Worm (Caenorhabditis elegans) whole organism, midembryonic: ENCODE measurements around the gene srx-34.

ENCODE experiments used
- T22C8.4 ChIP-seq: fragments of 200-800 bp; sonication (Bioruptor generic); IDR thresholded peaks from 2 replicates; pipeline ENCODE4 v1.3.6; 2022; ENCODE audit warnings: missing genetic modification characterization, missing compliant biosample characterization
- cog-1 ChIP-seq: sonication (generic microtip); optimal IDR thresholded peaks from 2 replicates; lab custom pipeline; 2016; ENCODE audit warnings: missing genetic modification characterization, missing compliant biosample characterization
- flt-1 ChIP-seq: fragments of 200-800 bp; sonication (Bioruptor generic); IDR thresholded peaks from 2 replicates; pipeline ENCODE4 v1.3.6; 2022; ENCODE audit warnings: missing genetic modification characterization, missing compliant biosample characterization
- klf-2 ChIP-seq: fragments of 200-800 bp; sonication (Bioruptor generic); conservative IDR thresholded peaks from 2 replicates; pipeline ENCODE4 v1.3.6; 2022; ENCODE audit warnings: missing genetic modification reagents, missing genetic modification characterization, missing compliant biosample characterization
- med-1 ChIP-seq: sonication (generic microtip); optimal IDR thresholded peaks from 2 replicates; lab custom pipeline; 2017; ENCODE audit warnings: missing genetic modification characterization, mild to moderate bottlenecking, missing compliant biosample characterization, antibody characterized with exemption, missing genetic modification reagents; ENCODE audit not compliant: insufficient read depth
- ref-1 ChIP-seq: fragments of 200-800 bp; sonication (Bioruptor generic); conservative IDR thresholded peaks from 2 replicates; pipeline ENCODE4 v1.3.6; 2022; ENCODE audit warnings: missing genetic modification reagents, missing genetic modification characterization, missing compliant biosample characterization
- tab-1 ChIP-seq: fragments of 200-800 bp; sonication (Bioruptor generic); IDR thresholded peaks from 2 replicates; pipeline ENCODE4 v1.3.6; 2022; ENCODE audit warnings: missing genetic modification characterization, missing compliant biosample characterization
- ztf-23 ChIP-seq: fragments of 200-800 bp; sonication (Bioruptor generic); IDR thresholded peaks from 2 replicates; pipeline ENCODE4 v1.3.6; 2022; ENCODE audit warnings: missing genetic modification reagents, missing genetic modification characterization, missing compliant biosample characterization
- ztf-29 ChIP-seq: fragments of 200-800 bp; sonication (Bioruptor generic); IDR thresholded peaks from 2 replicates; pipeline ENCODE4 v1.3.6; 2022; ENCODE audit warnings: missing genetic modification reagents, missing genetic modification characterization, missing compliant biosample characterization

The srx-34 gene

ce11 chrV:7129460-7129859, 9.4 kb upstream of the srx-34 start, which contains the start of gene T01C4.8:
T01C4.8 (minus strand) TSS chrV:7129560.
- no peak for TF ChIP-seq ztf-29 (GFP tag; lab: Robert Waterston, UW)

ce11 chrV:7123979-7124378, 3.9 kb upstream of the srx-34 start:
- TF ChIP-seq ztf-29 (GFP tag; lab: Robert Waterston, UW) (no peak), med-1 (GFP tag; lab: Kevin White, UChicago) (no peak), T22C8.4 (no peak), ref-1 (GFP tag; lab: Robert Waterston, UW) (no peak), klf-2 (GFP tag; lab: Robert Waterston, UW) (no peak), flt-1 (GFP tag; lab: Robert Waterston, UW) (no peak), cog-1 (tag; lab: Kevin White, UChicago) (no peak), ztf-23 (GFP tag; lab: Robert Waterston, UW) (no peak), tab-1 (GFP tag; lab: Robert Waterston, UW) (no peak)

ce11 chrV:7123188-7123708, 3.2 kb upstream of the srx-34 start, which contains the start of gene lmd-5:
lmd-5 (plus strand) TSS chrV:7123658.
- TF ChIP-seq ztf-23 (GFP tag; lab: Robert Waterston, UW): no peak
- no peak for TF ChIP-seq klf-2 (GFP tag; lab: Robert Waterston, UW)
- TF ChIP-seq tab-1 (GFP tag; lab: Robert Waterston, UW): no peak
- TF ChIP-seq ztf-29 (GFP tag; lab: Robert Waterston, UW): no peak
- TF ChIP-seq med-1 (GFP tag; lab: Kevin White, UChicago): no peak
- no peak for TF ChIP-seq T22C8.4
- TF ChIP-seq flt-1 (GFP tag; lab: Robert Waterston, UW): no peak
- no peak for TF ChIP-seq cog-1 (tag; lab: Kevin White, UChicago)

ce11 chrV:7118796-7119195, 1.3 kb downstream of the srx-34 start, which contains the start of gene srx-33:
srx-33 (minus strand) TSS chrV:7118896.
- no peak for TF ChIP-seq cog-1 (tag; lab: Kevin White, UChicago)
- no peak for TF ChIP-seq med-1 (GFP tag; lab: Kevin White, UChicago)
- no peak for TF ChIP-seq ztf-29 (GFP tag; lab: Robert Waterston, UW)
- no peak for TF ChIP-seq flt-1 (GFP tag; lab: Robert Waterston, UW)
- TF ChIP-seq tab-1 (GFP tag; lab: Robert Waterston, UW): no peak
- TF ChIP-seq klf-2 (GFP tag; lab: Robert Waterston, UW): no peak
- TF ChIP-seq ztf-23 (GFP tag; lab: Robert Waterston, UW): no peak
- no peak for TF ChIP-seq ref-1 (GFP tag; lab: Robert Waterston, UW)
- TF ChIP-seq T22C8.4: no peak

- no peak for TF ChIP-seq ztf-29 (GFP tag; lab: Robert Waterston, UW)
- TF ChIP-seq flt-1 (GFP tag; lab: Robert Waterston, UW): no peak
- TF ChIP-seq tab-1 (GFP tag; lab: Robert Waterston, UW): no peak
- TF ChIP-seq med-1 (GFP tag; lab: Kevin White, UChicago): no peak
- no peak for TF ChIP-seq cog-1 (tag; lab: Kevin White, UChicago)
- no peak for TF ChIP-seq T22C8.4
- no peak for TF ChIP-seq klf-2 (GFP tag; lab: Robert Waterston, UW)
- no peak for TF ChIP-seq ztf-23 (GFP tag; lab: Robert Waterston, UW)
- no peak for TF ChIP-seq ref-1 (GFP tag; lab: Robert Waterston, UW)
Measured at ce11 chrV:7112223-7112622, 7.8 kb downstream of the srx-34 start.

- TF ChIP-seq klf-2 (GFP tag; lab: Robert Waterston, UW) (no peak), ref-1 (GFP tag; lab: Robert Waterston, UW) (no peak)
Measured at ce11 chrV:7111276-7111675, 8.8 kb downstream of the srx-34 start.

ce11 chrV:7110370-7110769, 9.7 kb downstream of the srx-34 start:
- no peak for TF ChIP-seq ztf-29 (GFP tag; lab: Robert Waterston, UW)
- TF ChIP-seq ref-1 (GFP tag; lab: Robert Waterston, UW): no peak
- TF ChIP-seq med-1 (GFP tag; lab: Kevin White, UChicago): no peak
- no peak for TF ChIP-seq klf-2 (GFP tag; lab: Robert Waterston, UW)
- no peak for TF ChIP-seq flt-1 (GFP tag; lab: Robert Waterston, UW)
- no peak for TF ChIP-seq ztf-23 (GFP tag; lab: Robert Waterston, UW)
- no peak for TF ChIP-seq tab-1 (GFP tag; lab: Robert Waterston, UW)
- TF ChIP-seq T22C8.4: no peak
- TF ChIP-seq cog-1 (tag; lab: Kevin White, UChicago): no peak

- TF ChIP-seq T22C8.4: no peak
- no peak for TF ChIP-seq ref-1 (GFP tag; lab: Robert Waterston, UW)
- TF ChIP-seq tab-1 (GFP tag; lab: Robert Waterston, UW): 0 out of 2 replicates have a peak, but pooled peaks have one; percentile 13
- no peak for TF ChIP-seq klf-2 (GFP tag; lab: Robert Waterston, UW)
- TF ChIP-seq med-1 (GFP tag; lab: Kevin White, UChicago): no peak
- no peak for TF ChIP-seq cog-1 (tag; lab: Kevin White, UChicago)
- TF ChIP-seq ztf-23 (GFP tag; lab: Robert Waterston, UW): no peak
- no peak for TF ChIP-seq ztf-29 (GFP tag; lab: Robert Waterston, UW)
Measured at ce11 chrV:7106499-7107152, 13.4 kb downstream of the srx-34 start.

ce11 chrV:7103247-7103646, 16.8 kb downstream of the srx-34 start, which contains the start of gene odr-2:
odr-2 (plus strand) TSS chrV:7103547.
- TF ChIP-seq ztf-29 (GFP tag; lab: Robert Waterston, UW) (no peak), T22C8.4 (no peak), med-1 (GFP tag; lab: Kevin White, UChicago) (no peak), klf-2 (GFP tag; lab: Robert Waterston, UW) (no peak), ref-1 (GFP tag; lab: Robert Waterston, UW) (no peak), ztf-23 (GFP tag; lab: Robert Waterston, UW) (no peak), cog-1 (tag; lab: Kevin White, UChicago) (no peak), tab-1 (GFP tag; lab: Robert Waterston, UW) (no peak), flt-1 (GFP tag; lab: Robert Waterston, UW) (no peak)
